Worm (Caenorhabditis elegans) whole organism, late embryonic: Measurements from ENCODE around the gene fbxb-20.
"Not testable (repeated sequence)": the region's sequence is repeated elsewhere in the genome, so short reads cannot be mapped to it uniquely, and the experiment has no call there.

ENCODE experiments used
- C08G9.2 ChIP-seq: sonication (generic microtip); optimal IDR thresholded peaks from 2 replicates; lab custom pipeline; 2016; ENCODE audit warnings: mild to moderate bottlenecking, missing genetic modification characterization, moderate library complexity, missing compliant biosample characterization
- T23F11.4 ChIP-seq: fragments of 200-800 bp; sonication (Bioruptor generic); optimal IDR thresholded peaks from 2 replicates; lab custom pipeline; 2018; ENCODE audit warnings: mild to moderate bottlenecking, missing genetic modification characterization, missing compliant biosample characterization
- ama-1 ChIP-seq: fragments of 150-350 bp; optimal IDR thresholded peaks from 2 replicates; lab custom pipeline; 2014
- ceh-14 ChIP-seq: sonication (generic microtip); optimal IDR thresholded peaks from 2 replicates; lab custom pipeline; 2016; ENCODE audit warnings: missing genotype, missing genetic modification characterization, missing compliant biosample characterization
- ceh-19 ChIP-seq: fragments of 200-800 bp; sonication (Bioruptor generic); optimal IDR thresholded peaks from 2 replicates; lab custom pipeline; 2018; ENCODE audit warnings: mild to moderate bottlenecking, missing genetic modification characterization, missing compliant biosample characterization
- ceh-2 ChIP-seq: sonication (generic microtip); optimal IDR thresholded peaks from 2 replicates; lab custom pipeline; 2016; ENCODE audit warnings: missing genotype, missing genetic modification characterization, missing compliant biosample characterization
- ceh-31 ChIP-seq: sonication (generic microtip); optimal IDR thresholded peaks from 2 replicates; lab custom pipeline; 2016; ENCODE audit warnings: missing genetic modification characterization, missing compliant biosample characterization
- ceh-34 ChIP-seq: sonication (generic microtip); optimal IDR thresholded peaks from 2 replicates; lab custom pipeline; 2016; ENCODE audit warnings: mild to moderate bottlenecking, missing genetic modification characterization, missing compliant biosample characterization
- ceh-48 ChIP-seq: sonication (generic microtip); optimal IDR thresholded peaks from 2 replicates; lab custom pipeline; 2016; ENCODE audit warnings: missing genetic modification characterization, inconsistent platforms, missing compliant biosample characterization
- ceh-6 ChIP-seq: fragments of 200-800 bp; sonication (Bioruptor generic); optimal IDR thresholded peaks from 2 replicates; lab custom pipeline; 2018; ENCODE audit warnings: mild to moderate bottlenecking, missing genetic modification characterization, missing compliant biosample characterization
- dve-1 ChIP-seq: sonication (generic microtip); optimal IDR thresholded peaks from 2 replicates; lab custom pipeline; 2017; ENCODE audit warnings: antibody characterized with exemption, mild to moderate bottlenecking, missing genetic modification characterization, missing compliant biosample characterization
- elt-4 ChIP-seq: sonication (generic microtip); optimal IDR thresholded peaks from 2 replicates; lab custom pipeline; 2016; ENCODE audit warnings: missing genetic modification characterization, missing compliant biosample characterization
- fkh-10 ChIP-seq: fragments of 150-350 bp; optimal IDR thresholded peaks from 2 replicates; lab custom pipeline; 2014; ENCODE audit warnings: missing biosample characterization, missing genetic modification reagents, missing genetic modification characterization
- gmeb-2 ChIP-seq: sonication (generic microtip); optimal IDR thresholded peaks from 2 replicates; lab custom pipeline; 2016; ENCODE audit warnings: missing genetic modification characterization, inconsistent platforms, missing compliant biosample characterization
- hlh-13 ChIP-seq: fragments of 200-800 bp; sonication (Bioruptor generic); optimal IDR thresholded peaks from 2 replicates; lab custom pipeline; 2018; ENCODE audit warnings: mild to moderate bottlenecking, missing genetic modification characterization, missing compliant biosample characterization
- hlh-6 ChIP-seq: sonication (generic microtip); optimal IDR thresholded peaks from 2 replicates; lab custom pipeline; 2016; ENCODE audit warnings: missing genotype, missing genetic modification characterization, missing compliant biosample characterization
- hlh-8 ChIP-seq: sonication (generic microtip); optimal IDR thresholded peaks from 2 replicates; lab custom pipeline; 2016; ENCODE audit warnings: missing genotype, missing genetic modification characterization, missing compliant biosample characterization
- lin-11 ChIP-seq: fragments of 200-800 bp; sonication (Bioruptor generic); optimal IDR thresholded peaks from 2 replicates; lab custom pipeline; 2018; ENCODE audit warnings: mild to moderate bottlenecking, missing genetic modification characterization, missing compliant biosample characterization
- mec-3 ChIP-seq: sonication (generic microtip); optimal IDR thresholded peaks from 2 replicates; lab custom pipeline; 2016; ENCODE audit warnings: borderline replicate concordance, missing genetic modification characterization, missing compliant biosample characterization
- nfya-1 ChIP-seq: sonication (generic microtip); optimal IDR thresholded peaks from 2 replicates; lab custom pipeline; 2017; ENCODE audit warnings: missing genetic modification characterization, mild to moderate bottlenecking, missing compliant biosample characterization, antibody characterized with exemption, moderate library complexity
- pag-3 ChIP-seq: sonication (generic microtip); optimal IDR thresholded peaks from 2 replicates; lab custom pipeline; 2016; ENCODE audit warnings: missing compliant biosample characterization, missing genetic modification characterization, borderline replicate concordance
- pha-2 ChIP-seq: sonication (generic microtip); optimal IDR thresholded peaks from 2 replicates; lab custom pipeline; 2017; ENCODE audit warnings: mild to moderate bottlenecking, missing genetic modification characterization, missing compliant biosample characterization
- ref-2 ChIP-seq: sonication (generic microtip); optimal IDR thresholded peaks from 2 replicates; lab custom pipeline; 2016; ENCODE audit warnings: missing genetic modification characterization, missing compliant biosample characterization
- sdc-2 ChIP-seq: sonication (generic microtip); optimal IDR thresholded peaks from 2 replicates; lab custom pipeline; 2016; ENCODE audit warnings: missing genotype, missing genetic modification characterization, missing compliant biosample characterization
- unc-3 ChIP-seq, 2 experiments: fragments of 200-800 bp in 1 of 2; sonication (Bioruptor generic) in 1 of 2; sonication (generic microtip) in 1 of 2; conservative IDR thresholded peaks in 1 of 2; optimal IDR thresholded peaks in 1 of 2; 2 replicates each; pipeline versions ENCODE4 v1.3.6 to Lab custom; 2016 to 2022; ENCODE audit warnings: missing compliant biosample characterization in 2 of 2, missing genetic modification characterization in 2 of 2, missing genetic modification reagents in 1 of 2
- unc-42 ChIP-seq: sonication (generic microtip); optimal IDR thresholded peaks from 2 replicates; lab custom pipeline; 2016; ENCODE audit warnings: missing genotype, missing genetic modification characterization, missing compliant biosample characterization
- unc-86 ChIP-seq: sonication (generic microtip); optimal IDR thresholded peaks from 2 replicates; lab custom pipeline; 2016; ENCODE audit warnings: missing genetic modification characterization, missing compliant biosample characterization
- zip-5 ChIP-seq: sonication (generic microtip); optimal IDR thresholded peaks from 2 replicates; lab custom pipeline; 2016; ENCODE audit warnings: missing genetic modification characterization, missing compliant biosample characterization

Gene fbxb-20

DNA sequence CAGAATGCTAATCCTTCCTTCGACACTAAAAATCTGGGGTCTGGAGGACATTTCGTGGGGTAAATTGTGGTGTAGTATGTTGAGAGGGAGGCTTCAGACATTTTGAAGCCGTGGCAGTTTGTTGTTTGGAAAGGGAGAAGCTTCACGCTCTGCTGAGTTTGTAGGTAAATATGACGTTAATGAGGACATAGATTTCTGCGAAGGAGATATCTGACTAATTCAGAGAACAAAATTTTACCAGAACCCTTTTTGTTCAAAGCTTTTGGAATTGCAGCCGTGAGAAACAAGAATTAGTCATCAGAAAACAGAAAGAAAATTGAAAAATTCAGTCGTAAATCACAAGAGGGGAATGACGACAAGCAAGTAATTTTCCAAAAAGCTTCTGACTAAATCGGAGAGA, 9.9 kb downstream of the fbxb-20 start, which contains the start of gene srh-72:
Gene srh-72, minus strand, starts transcription at position 101 of the 400 bp plus-strand sequence.
- TF ChIP-seq ceh-6 (no peak), gmeb-2 (tag; lab: Kevin White, UChicago) (no peak), ceh-2 (tag; lab: Kevin White, UChicago) (no peak), fkh-10 (GFP tag; lab: Kevin White, UChicago) (no peak)

DNA sequence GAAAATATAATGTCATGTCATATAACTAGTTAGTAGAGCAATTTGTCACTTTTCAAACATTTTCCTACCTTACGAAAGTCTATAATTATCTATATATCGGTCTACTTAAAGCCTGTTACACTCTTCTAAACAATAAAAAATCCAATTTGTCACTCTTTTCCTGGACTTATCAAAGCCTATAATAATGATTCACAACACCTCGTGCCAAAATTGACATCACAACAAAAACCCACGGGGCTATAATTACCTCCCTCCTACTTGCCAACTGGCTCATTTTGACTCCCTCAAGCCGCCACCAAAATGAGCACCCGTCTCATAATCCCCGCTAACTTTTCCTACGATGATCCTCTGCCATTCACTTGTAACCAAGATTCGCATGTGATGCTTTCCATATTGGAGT, 14.0 kb downstream of the fbxb-20 start, which contains the start of gene srg-20:
Gene srg-20, plus strand, starts transcription at position 301 of the 400 bp plus-strand sequence.
- TF ChIP-seq ceh-31, zip-5, sdc-2 (tag; lab: Kevin White, UChicago): not testable (repeated sequence)

DNA sequence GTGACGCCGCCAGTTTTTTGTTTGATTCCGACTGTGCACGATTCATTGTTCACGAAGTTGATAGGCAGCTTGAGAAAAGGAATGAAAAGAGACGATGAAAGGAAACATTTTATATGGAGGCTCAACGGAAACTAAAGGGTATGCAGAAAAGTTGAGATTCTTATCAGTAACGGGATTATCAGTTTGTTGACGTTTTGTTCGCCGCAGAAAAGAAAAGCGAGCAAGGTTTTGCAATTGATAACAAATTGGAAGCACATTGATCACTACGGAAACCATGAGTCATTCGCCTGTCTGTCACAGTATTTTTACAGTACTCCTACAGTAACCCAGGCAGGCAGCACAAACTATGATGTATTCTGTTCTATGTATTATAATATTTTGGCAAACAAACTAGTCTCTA, 14.4 kb downstream of the fbxb-20 start:
- TF ChIP-seq ceh-14 (tag; lab: Kevin White, UChicago) (no peak), mec-3 (no peak), hlh-8 (no peak), fkh-10 (GFP tag; lab: Kevin White, UChicago) (no peak), ceh-34 (tag; lab: Kevin White, UChicago) (no peak), hlh-13 (GFP tag; lab: Kevin White, UChicago) (no peak), unc-86 (tag; lab: Kevin White, UChicago) (no peak), unc-3 (GFP tag; conservative IDR thresholded peaks at IDR 0.05; lab: Robert Waterston, UW) (no peak), unc-3 (tag; optimal IDR thresholded peaks at IDR 0.05; lab: Kevin White, UChicago) (no peak), ceh-19 (GFP tag; lab: Kevin White, UChicago) (no peak), nfya-1 (tag; lab: Kevin White, UChicago) (no peak), T23F11.4 (GFP tag; lab: Kevin White, UChicago) (no peak)

DNA sequence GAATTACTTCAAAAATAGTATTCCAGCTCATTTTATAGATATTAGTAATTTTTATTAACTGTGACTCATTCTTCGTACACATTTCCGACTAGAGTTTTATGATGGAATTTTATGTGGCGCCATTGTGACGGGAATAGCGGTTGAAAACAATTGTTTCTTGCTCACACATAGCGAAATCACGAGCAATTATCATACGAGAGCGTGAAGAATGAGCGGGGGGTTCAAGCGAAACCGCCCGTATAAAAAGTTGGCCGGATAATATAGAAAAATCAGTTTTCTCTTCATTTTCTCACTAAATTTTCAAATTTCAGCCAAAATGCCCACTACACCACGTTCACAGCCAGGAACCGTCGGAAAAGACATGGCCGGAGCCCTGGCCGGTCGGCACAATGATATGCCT, 16.9 kb downstream of the fbxb-20 start, which contains the start of gene C08E3.1:
Gene C08E3.1, plus strand, starts transcription at position 301 of the 400 bp plus-strand sequence.
- TF ChIP-seq lin-11 (tag; lab: Kevin White, UChicago); pag-3; hlh-8: not testable (repeated sequence)
- TF ChIP-seq, all 69 proteins: peak for 0; not testable (repeated sequence) for 69

DNA sequence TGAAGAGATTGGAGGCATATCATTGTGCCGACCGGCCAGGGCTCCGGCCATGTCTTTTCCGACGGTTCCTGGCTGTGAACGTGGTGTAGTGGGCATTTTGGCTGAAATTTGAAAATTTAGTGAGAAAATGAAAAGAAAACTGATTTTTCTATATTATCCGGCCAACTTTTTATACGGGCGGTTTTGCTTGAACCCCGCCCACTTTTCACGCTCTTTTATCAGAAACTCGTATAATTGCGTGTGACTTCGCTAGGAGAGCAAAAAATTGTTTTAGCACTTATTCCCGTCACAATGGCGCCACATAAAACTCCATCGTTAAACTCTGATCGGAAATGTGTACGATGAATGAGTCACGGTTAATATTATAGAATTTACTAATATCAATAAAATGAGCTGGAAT, 18.2 kb downstream of the fbxb-20 start, which contains the start of gene C08E3.13:
Gene C08E3.13, minus strand, starts transcription at position 101 of the 400 bp plus-strand sequence.
- not testable (repeated sequence) for TF ChIP-seq hlh-6; pag-3; ref-2 (tag; lab: Kevin White, UChicago)

DNA sequence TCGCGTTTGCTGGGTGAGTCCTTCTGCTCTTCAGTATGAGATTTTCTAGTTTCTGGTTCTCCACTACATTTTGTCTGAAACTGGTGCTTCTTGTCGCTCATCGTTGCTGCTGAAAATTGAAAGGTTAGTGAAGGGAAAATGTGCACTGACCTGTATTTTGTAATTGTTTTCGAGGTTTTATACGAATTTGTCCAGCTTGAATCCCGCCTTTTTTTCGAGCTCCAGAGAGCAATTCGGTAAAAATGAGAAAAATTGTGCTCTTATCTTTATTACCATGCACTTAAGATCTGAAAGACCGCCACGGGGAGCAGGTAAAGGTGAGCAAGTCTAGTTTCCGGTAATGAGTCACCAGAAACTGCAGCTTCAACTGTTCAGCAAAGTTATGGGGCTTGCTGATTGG, 22.6 kb downstream of the fbxb-20 start, which contains the start of gene C08E3.15:
Gene C08E3.15, minus strand, starts transcription at position 101 of the 400 bp plus-strand sequence.
- not testable (repeated sequence) for TF ChIP-seq dve-1, elt-4, pha-2 (tag; lab: Kevin White, UChicago)

DNA sequence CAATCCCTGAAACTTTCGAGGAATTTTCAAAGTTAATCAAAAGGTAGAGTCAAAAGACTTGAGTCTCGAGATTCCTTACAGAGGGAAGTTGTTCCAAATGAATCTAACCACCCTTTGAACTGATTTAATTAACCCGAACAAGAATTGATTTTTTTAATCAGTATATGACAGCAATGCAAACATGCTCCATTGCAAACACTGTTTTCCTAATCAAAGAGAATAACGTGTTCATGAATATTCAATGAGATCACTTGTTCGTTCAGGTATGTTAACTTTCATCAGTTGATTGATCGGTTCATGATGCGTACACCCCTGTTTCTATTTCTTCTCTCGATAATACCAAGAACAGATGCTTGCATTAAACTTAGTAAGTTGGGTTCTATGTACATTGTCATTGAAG, 24.7 kb downstream of the fbxb-20 start, which contains the start of gene C08E3.14:
Gene C08E3.14, plus strand, starts transcription at position 301 of the 400 bp plus-strand sequence.
- TF ChIP-seq C08G9.2 (tag; lab: Kevin White, UChicago) = no peak
- TF ChIP-seq ceh-48 (tag; lab: Kevin White, UChicago) = no peak
- TF ChIP-seq unc-42 = no peak
- no peak for TF ChIP-seq ama-1 (lab: Kevin White, UChicago)
